Worm (Caenorhabditis elegans): ENCODE data around the gene str-12.
"Not testable (repeated sequence)": the region's sequence is repeated elsewhere in the genome, so short reads cannot be mapped to it uniquely, and the experiment has no call there.

Gene str-12

ce11 chrV:15629543-15629942 lies 18.9 kb downstream of the str-12 start, which contains the start of gene str-248:
Gene str-248, minus strand, starts transcription at chrV:15629643.
- no peak for TF ChIP-seq ceh-79 (tag; optimal IDR thresholded peaks at IDR 0.05)

- TF ChIP-seq lin-40 (tag; optimal IDR thresholded peaks at IDR 0.05), result no peak
- TF ChIP-seq gei-17 (GFP tag; optimal IDR thresholded peaks at IDR 0.05), result no peak
- no peak for TF ChIP-seq repo-1 (tag; optimal IDR thresholded peaks at IDR 0.05)
- TF ChIP-seq efl-1 (GFP tag; optimal IDR thresholded peaks at IDR 0.05), result no peak
Observed at ce11 chrV:15638853-15639252, 28.2 kb downstream of the str-12 start, which contains the start of gene srz-44. Gene srz-44, minus strand, starts transcription at chrV:15638953.

ce11 chrV:15643192-15643591 lies 32.5 kb downstream of the str-12 start, which contains the start of gene C55A1.4:
Gene C55A1.4, minus strand, starts transcription at chrV:15643292.
- not testable (repeated sequence) for TF ChIP-seq nhr-90 (tag; optimal IDR thresholded peaks at IDR 0.05); rec-8 (tag; optimal IDR thresholded peaks at IDR 0.05); hmg-1.2 (GFP tag; IDR thresholded peaks at IDR 0.05)

ce11 chrV:15644575-15644974 lies 33.9 kb downstream of the str-12 start, which contains the start of gene str-23:
Gene str-23, plus strand, starts transcription at chrV:15644875.
- TF ChIP-seq unc-130 (GFP tag; optimal IDR thresholded peaks at IDR 0.05) (no peak), mcd-1 (GFP tag; IDR thresholded peaks at IDR 0.05) (no peak), ceh-100 (GFP tag; IDR thresholded peaks at IDR 0.05) (no peak), F57A8.1 (GFP tag; optimal IDR thresholded peaks at IDR 0.05) (no peak), nfya-1 (tag; optimal IDR thresholded peaks at IDR 0.05; ENCODE audit: borderline replicate concordance, insufficient read depth) (no peak), madf-10 (tag; optimal IDR thresholded peaks at IDR 0.05) (no peak), ceh-79 (tag; optimal IDR thresholded peaks at IDR 0.05) (no peak), zim-3 (tag; optimal IDR thresholded peaks at IDR 0.05) (no peak), athp-1 (tag; optimal IDR thresholded peaks at IDR 0.05) (no peak), B0336.3 (GFP tag; IDR thresholded peaks at IDR 0.05) (no peak), ceh-27 (GFP tag; optimal IDR thresholded peaks at IDR 0.05) (no peak), zfh-2 (GFP tag; conservative IDR thresholded peaks at IDR 0.05) (no peak), lir-1 (GFP tag; conservative IDR thresholded peaks at IDR 0.05) (no peak), nfya-2 (GFP tag; IDR thresholded peaks at IDR 0.05) (no peak), mxl-1 (tag; optimal IDR thresholded peaks at IDR 0.05) (no peak)

ce11 chrV:15647536-15648085 lies 36.9 kb downstream of the str-12 start, which contains the start of the genes C55A1.7 and C55A1.6:
Gene C55A1.7, minus strand, starts transcription at chrV:15647636.
Gene C55A1.6, plus strand, starts transcription at chrV:15648035.
- not testable (repeated sequence) for TF ChIP-seq zfh-2 (GFP tag; conservative IDR thresholded peaks at IDR 0.05); hmg-1.2 (GFP tag; IDR thresholded peaks at IDR 0.05); ceh-91 (GFP tag; IDR thresholded peaks at IDR 0.05)

ce11 chrV:15650167-15650566 lies 39.5 kb downstream of the str-12 start, which contains the start of gene sru-42:
Gene sru-42, plus strand, starts transcription at chrV:15650467.
- no peak for TF ChIP-seq F55B11.4 (tag; optimal IDR thresholded peaks at IDR 0.05; ENCODE audit: borderline replicate concordance, insufficient read depth)
- TF ChIP-seq ets-4 (GFP tag; optimal IDR thresholded peaks at IDR 0.05), result no peak
- TF ChIP-seq unc-62 (GFP tag; optimal IDR thresholded peaks at IDR 0.05), result no peak
- no peak for TF ChIP-seq ceh-40 (GFP tag; IDR thresholded peaks at IDR 0.05)
- TF ChIP-seq F37B4.10 (GFP tag; IDR thresholded peaks at IDR 0.05), result no peak
- TF ChIP-seq nhr-120 (GFP tag; IDR thresholded peaks at IDR 0.05), result no peak
- no peak for TF ChIP-seq ekl-4 (GFP tag; IDR thresholded peaks at IDR 0.05)
- no peak for TF ChIP-seq let-526 (GFP tag; IDR thresholded peaks at IDR 0.05)
- TF ChIP-seq lir-1 (GFP tag; conservative IDR thresholded peaks at IDR 0.05), result no peak
- no peak for TF ChIP-seq K11D2.4 (GFP tag; IDR thresholded peaks at IDR 0.05)
- TF ChIP-seq lin-26 (GFP tag; IDR thresholded peaks at IDR 0.05), result no peak
- no peak for TF ChIP-seq ztf-6 (GFP tag; IDR thresholded peaks at IDR 0.05)
- no peak for TF ChIP-seq egl-18 (GFP tag; IDR thresholded peaks at IDR 0.05)
- no peak for TF ChIP-seq ztf-26 (tag; optimal IDR thresholded peaks at IDR 0.05)
- TF ChIP-seq T26A5.8 (tag; optimal IDR thresholded peaks at IDR 0.05), result no peak
- TF ChIP-seq tbx-9 (tag; optimal IDR thresholded peaks at IDR 0.05; ENCODE audit: borderline replicate concordance), result no peak
- no peak for TF ChIP-seq sea-2 (GFP tag; IDR thresholded peaks at IDR 0.05)
- TF ChIP-seq ztf-22 (GFP tag; optimal IDR thresholded peaks at IDR 0.05), result no peak
